Worm (Caenorhabditis elegans): ENCODE data around the gene C26E1.1.

DNA sequence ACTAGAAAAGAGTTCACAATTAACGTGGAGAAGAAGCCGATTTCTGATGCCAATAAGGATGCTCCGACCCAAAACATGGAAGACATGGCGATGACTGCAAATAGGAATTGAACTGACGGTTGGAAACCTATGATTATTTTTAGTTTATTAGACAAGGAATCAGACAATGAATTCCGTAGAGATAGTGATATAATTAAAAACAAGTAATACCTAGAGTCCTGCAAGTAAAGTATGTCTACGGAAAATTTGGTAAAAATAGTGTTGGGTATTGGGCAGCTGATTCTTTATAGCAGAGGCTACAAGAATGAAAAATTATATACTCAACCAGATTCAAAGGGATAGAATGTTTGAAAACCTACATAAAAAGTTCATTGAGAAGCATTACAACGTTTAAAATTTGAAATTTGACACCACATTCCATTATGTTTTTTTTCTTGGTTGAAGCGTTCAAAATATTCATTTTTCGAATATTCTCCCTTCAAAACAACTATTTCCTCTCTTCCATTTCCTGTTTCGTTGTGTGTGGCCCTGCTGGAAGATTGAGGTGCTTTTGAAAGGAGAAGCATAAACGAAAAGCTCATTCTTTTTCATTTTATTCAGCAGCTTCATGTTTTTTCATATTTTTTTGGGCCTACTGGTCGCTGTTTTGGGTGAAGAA, 42.4 kb downstream of the C26E1.1 start, which contains the start of the genes str-4 and lgc-48:
- TF ChIP-seq W03F9.2 (tag; optimal IDR thresholded peaks at IDR 0.05) (no peak), him-1 (tag; optimal IDR thresholded peaks at IDR 0.05) (no peak), dao-5 (tag; optimal IDR thresholded peaks at IDR 0.05) (no peak)
